Worm (Caenorhabditis elegans) whole organism, midembryonic: Measurements from ENCODE around the gene cyp-33A1.

ENCODE experiments used
- T22C8.4 ChIP-seq: fragments of 200-800 bp; sonication (Bioruptor generic); IDR thresholded peaks from 2 replicates; pipeline ENCODE4 v1.3.6; 2022; ENCODE audit warnings: missing genetic modification characterization, missing compliant biosample characterization
- cog-1 ChIP-seq: sonication (generic microtip); optimal IDR thresholded peaks from 2 replicates; lab custom pipeline; 2016; ENCODE audit warnings: missing genetic modification characterization, missing compliant biosample characterization
- flt-1 ChIP-seq: fragments of 200-800 bp; sonication (Bioruptor generic); IDR thresholded peaks from 2 replicates; pipeline ENCODE4 v1.3.6; 2022; ENCODE audit warnings: missing genetic modification characterization, missing compliant biosample characterization
- klf-2 ChIP-seq: fragments of 200-800 bp; sonication (Bioruptor generic); conservative IDR thresholded peaks from 2 replicates; pipeline ENCODE4 v1.3.6; 2022; ENCODE audit warnings: missing genetic modification reagents, missing genetic modification characterization, missing compliant biosample characterization
- med-1 ChIP-seq: sonication (generic microtip); optimal IDR thresholded peaks from 2 replicates; lab custom pipeline; 2017; ENCODE audit warnings: missing genetic modification characterization, mild to moderate bottlenecking, missing compliant biosample characterization, antibody characterized with exemption, missing genetic modification reagents; ENCODE audit not compliant: insufficient read depth
- ref-1 ChIP-seq: fragments of 200-800 bp; sonication (Bioruptor generic); conservative IDR thresholded peaks from 2 replicates; pipeline ENCODE4 v1.3.6; 2022; ENCODE audit warnings: missing genetic modification reagents, missing genetic modification characterization, missing compliant biosample characterization
- tab-1 ChIP-seq: fragments of 200-800 bp; sonication (Bioruptor generic); IDR thresholded peaks from 2 replicates; pipeline ENCODE4 v1.3.6; 2022; ENCODE audit warnings: missing genetic modification characterization, missing compliant biosample characterization
- ztf-23 ChIP-seq: fragments of 200-800 bp; sonication (Bioruptor generic); IDR thresholded peaks from 2 replicates; pipeline ENCODE4 v1.3.6; 2022; ENCODE audit warnings: missing genetic modification reagents, missing genetic modification characterization, missing compliant biosample characterization
- ztf-29 ChIP-seq: fragments of 200-800 bp; sonication (Bioruptor generic); IDR thresholded peaks from 2 replicates; pipeline ENCODE4 v1.3.6; 2022; ENCODE audit warnings: missing genetic modification reagents, missing genetic modification characterization, missing compliant biosample characterization

cyp-33A1 gene

DNA sequence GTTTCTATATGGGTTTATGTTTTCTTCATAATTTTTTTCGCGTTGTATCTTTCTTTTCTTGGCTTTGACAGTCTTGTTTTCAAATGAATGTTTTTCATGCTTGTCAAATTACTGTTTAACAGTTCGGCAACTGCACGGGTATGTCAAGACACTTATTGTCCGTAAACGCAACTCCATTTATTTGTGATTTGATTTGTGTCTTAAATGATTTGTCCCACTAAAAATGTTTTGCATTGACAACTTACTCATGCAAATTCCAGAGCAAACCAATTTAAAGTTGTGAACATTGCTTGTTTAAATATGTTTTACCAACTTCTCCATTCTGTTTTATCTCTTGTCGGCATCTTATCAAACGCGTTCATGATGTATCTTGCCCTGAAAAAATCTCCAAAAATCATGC is 49.5 kb downstream of the cyp-33A1 start, which contains the start of gene srd-25:
Gene srd-25 (plus strand): TSS at position 301 of the 400 bp plus-strand sequence.
- TF ChIP-seq ztf-23 (no peak), T22C8.4 (GFP tag; lab: Robert Waterston, UW) (no peak), cog-1 (tag; lab: Kevin White, UChicago) (no peak), flt-1 (no peak), ztf-29 (GFP tag; lab: Robert Waterston, UW) (no peak), tab-1 (GFP tag; lab: Robert Waterston, UW) (no peak), med-1 (GFP tag; lab: Kevin White, UChicago) (no peak), ref-1 (no peak), klf-2 (GFP tag; lab: Robert Waterston, UW) (no peak)

DNA sequence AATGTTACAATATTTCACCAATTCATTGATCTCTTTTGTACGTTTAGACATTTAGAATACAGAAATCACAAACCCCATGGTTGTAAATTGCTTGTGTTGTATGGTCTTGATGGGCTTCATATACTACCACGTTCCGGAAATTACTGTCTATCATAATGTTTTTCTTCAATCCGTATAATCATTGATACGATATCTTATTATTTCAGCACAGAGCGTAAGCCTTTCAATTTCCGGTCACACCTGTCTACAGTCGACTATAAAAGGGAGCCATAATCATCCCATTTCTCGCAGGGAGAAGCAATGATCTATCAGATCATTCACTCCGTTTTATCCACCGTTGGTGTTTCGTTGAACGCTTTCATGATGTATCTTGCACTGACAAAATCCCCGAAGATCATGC is 51.8 kb downstream of the cyp-33A1 start, which contains the start of gene srd-30:
Gene srd-30 (plus strand): TSS at position 301 of the 400 bp plus-strand sequence.
- TF ChIP-seq klf-2 (GFP tag; lab: Robert Waterston, UW) (no peak), ref-1 (no peak), ztf-29 (GFP tag; lab: Robert Waterston, UW) (no peak), flt-1 (no peak), med-1 (GFP tag; lab: Kevin White, UChicago) (no peak), T22C8.4 (GFP tag; lab: Robert Waterston, UW) (no peak), cog-1 (tag; lab: Kevin White, UChicago) (no peak), tab-1 (GFP tag; lab: Robert Waterston, UW) (no peak), ztf-23 (no peak)
